Worm (Caenorhabditis elegans) whole organism, L1 larva: ENCODE measurements around the gene pcs-1.
"Not testable (repeated sequence)": the region's sequence is repeated elsewhere in the genome, so short reads cannot be mapped to it uniquely, and the experiment has no call there.

ENCODE experiments used
- C16A3.4 ChIP-seq: fragments of 150-350 bp; optimal IDR thresholded peaks from 2 replicates; lab custom pipeline; 2014; ENCODE audit warnings: missing biosample characterization, missing genetic modification characterization
- ces-1 ChIP-seq: fragments of 150-350 bp; optimal IDR thresholded peaks from 2 replicates; lab custom pipeline; 2014; ENCODE audit warnings: missing biosample characterization, missing genetic modification reagents, missing genetic modification characterization
- fos-1 ChIP-seq: fragments of 150-350 bp; optimal IDR thresholded peaks from 2 replicates; lab custom pipeline; 2014; ENCODE audit warnings: missing biosample characterization, missing genetic modification characterization
- jun-1 ChIP-seq: fragments of 150-350 bp; optimal IDR thresholded peaks from 2 replicates; lab custom pipeline; 2014; ENCODE audit warnings: missing biosample characterization, missing genetic modification reagents, missing genetic modification characterization
- lin-39 ChIP-seq: fragments of 150-350 bp; optimal IDR thresholded peaks from 2 replicates; lab custom pipeline; 2014; ENCODE audit warnings: missing biosample characterization, missing genetic modification reagents, missing genetic modification characterization
- mdl-1 ChIP-seq, 2 experiments: fragments of 150-350 bp; optimal IDR thresholded peaks; 2 replicates each; lab custom pipeline; 2014 to 2017; ENCODE audit warnings: missing biosample characterization in 2 of 2, missing genetic modification characterization in 2 of 2, inconsistent platforms in 1 of 2
- mep-1 ChIP-seq: fragments of 150-350 bp; optimal IDR thresholded peaks from 2 replicates; lab custom pipeline; 2014; ENCODE audit warnings: missing biosample characterization, missing genetic modification characterization
- nhr-11 ChIP-seq: fragments of 150-350 bp; optimal IDR thresholded peaks from 2 replicates; lab custom pipeline; 2014; ENCODE audit warnings: missing biosample characterization, missing genetic modification characterization
- nhr-20 ChIP-seq: sonication (generic microtip); optimal IDR thresholded peaks from 2 replicates; lab custom pipeline; 2016; ENCODE audit warnings: mild to moderate bottlenecking, missing genetic modification characterization, missing compliant biosample characterization
- nhr-77 ChIP-seq: fragments of 150-350 bp; optimal IDR thresholded peaks from 2 replicates; lab custom pipeline; 2014; ENCODE audit warnings: missing biosample characterization, missing genetic modification characterization
- skn-1 ChIP-seq: fragments of 150-350 bp; optimal IDR thresholded peaks from 2 replicates; lab custom pipeline; 2014; ENCODE audit warnings: missing biosample characterization, missing genetic modification characterization

- TF ChIP-seq mdl-1 (tag; optimal IDR thresholded peaks at IDR 0.05; lab: Kevin White, UChicago); nhr-77; mep-1 (tag; lab: Kevin White, UChicago); nhr-11 (tag; lab: Kevin White, UChicago); skn-1; jun-1; C16A3.4 (tag; lab: Kevin White, UChicago); lin-39 (tag; lab: Kevin White, UChicago); ces-1 (GFP tag; lab: Kevin White, UChicago); nhr-20; fos-1 (tag; lab: Kevin White, UChicago): not testable (repeated sequence)
Observed at ce11 chrII:11551981-11552380, 25.6 kb downstream of the pcs-1 start, which contains the start of gene dhgd-1.
